Fruit fly (Drosophila melanogaster): Measurements from ENCODE around the gene Cyp308a1.

dm6 chrX:18672900-18673529, 36.6 kb upstream of the Cyp308a1 start:
- TF ChIP-seq pan (optimal IDR thresholded peaks at IDR 0.05): no peak
- TF ChIP-seq usp (GFP tag; optimal IDR thresholded peaks at IDR 0.05): no peak
- TF ChIP-seq psq (optimal IDR thresholded peaks at IDR 0.05): no peak
- no peak for TF ChIP-seq Dll (optimal IDR thresholded peaks at IDR 0.05)
- TF ChIP-seq CG8478 (optimal IDR thresholded peaks at IDR 0.05): no peak
- no peak for TF ChIP-seq EcR (GFP tag; optimal IDR thresholded peaks at IDR 0.05)
